Fruit fly (Drosophila melanogaster) whole organism: ENCODE data around the gene CG12024.

Source experiments
- CG8478 ChIP-seq: fragments of >200 bp; optimal IDR thresholded peaks from 2 replicates; lab custom pipeline; 2018; ENCODE audit warnings: inconsistent platforms
- Dll ChIP-seq: fragments of >200 bp; optimal IDR thresholded peaks from 2 replicates; lab custom pipeline; 2017
- EcR ChIP-seq, 2 experiments: fragments of >200 bp; optimal IDR thresholded peaks; 2 replicates each; lab custom pipeline; 2017; ENCODE audit warnings: missing biosample characterization in 2 of 2, missing genetic modification characterization in 2 of 2, missing genetic modification reagents in 2 of 2
- pan ChIP-seq: fragments of >200 bp; optimal IDR thresholded peaks from 2 replicates; lab custom pipeline; 2017
- psq ChIP-seq: fragments of >200 bp; optimal IDR thresholded peaks from 2 replicates; lab custom pipeline; 2017
- usp ChIP-seq: fragments of >200 bp; optimal IDR thresholded peaks from 2 replicates; lab custom pipeline; 2017; ENCODE audit warnings: missing biosample characterization, missing genetic modification characterization, mixed read lengths

The CG12024 gene

dm6 chr3L:1891914-1892313, 34.9 kb downstream of the CG12024 start:
- TF ChIP-seq Dll (lab: Kevin White, UChicago) (no peak), CG8478 (lab: Kevin White, UChicago) (no peak), usp (GFP tag; lab: Kevin White, UChicago) (no peak), pan (no peak), EcR (GFP tag; optimal IDR thresholded peaks at IDR 0.05; lab: Kevin White, UChicago) (no peak), psq (lab: Kevin White, UChicago) (no peak)

- TF ChIP-seq usp (GFP tag; lab: Kevin White, UChicago): no peak
- no peak for TF ChIP-seq psq (lab: Kevin White, UChicago)
- TF ChIP-seq CG8478 (lab: Kevin White, UChicago): no peak
- TF ChIP-seq pan: no peak
- no peak for TF ChIP-seq EcR (GFP tag; optimal IDR thresholded peaks at IDR 0.05; lab: Kevin White, UChicago)
- no peak for TF ChIP-seq Dll (lab: Kevin White, UChicago)
Measured at dm6 chr3L:1897709-1898108, 40.7 kb downstream of the CG12024 start.

dm6 chr3L:1899616-1900015, 42.7 kb downstream of the CG12024 start:
- TF ChIP-seq Dll (lab: Kevin White, UChicago) (peak; percentile 13), CG8478 (lab: Kevin White, UChicago) (no peak)

dm6 chr3L:1900633-1901032, 43.7 kb downstream of the CG12024 start:
- TF ChIP-seq psq (lab: Kevin White, UChicago) (no peak), usp (GFP tag; lab: Kevin White, UChicago) (no peak), EcR (GFP tag; optimal IDR thresholded peaks at IDR 0.05; lab: Kevin White, UChicago) (no peak), pan (no peak), CG8478 (lab: Kevin White, UChicago) (no peak), Dll (lab: Kevin White, UChicago) (no peak)

dm6 chr3L:1904440-1904839, 47.5 kb downstream of the CG12024 start:
- TF ChIP-seq CG8478 (lab: Kevin White, UChicago) (no peak), Dll (lab: Kevin White, UChicago) (no peak), pan (no peak), usp (GFP tag; lab: Kevin White, UChicago) (no peak), psq (lab: Kevin White, UChicago) (no peak), EcR (GFP tag; optimal IDR thresholded peaks at IDR 0.05; lab: Kevin White, UChicago) (no peak)

dm6 chr3L:1905273-1905672, 48.3 kb downstream of the CG12024 start:
- TF ChIP-seq CG8478 (lab: Kevin White, UChicago): no peak

dm6 chr3L:1906208-1906607, 49.2 kb downstream of the CG12024 start:
- TF ChIP-seq pan: no peak
- TF ChIP-seq usp (GFP tag; lab: Kevin White, UChicago): no peak
- no peak for TF ChIP-seq psq (lab: Kevin White, UChicago)
- TF ChIP-seq CG8478 (lab: Kevin White, UChicago): no peak
- no peak for TF ChIP-seq Dll (lab: Kevin White, UChicago)
- TF ChIP-seq EcR (GFP tag; optimal IDR thresholded peaks at IDR 0.05; lab: Kevin White, UChicago): no peak
